Fruit fly (Drosophila melanogaster) whole organism, larva: ENCODE measurements around the gene Eaat2.

Experiments used
- noc ChIP-seq: fragments of 200-800 bp; sonication (Bioruptor generic); optimal IDR thresholded peaks from 3 replicates; lab custom pipeline; 2019; ENCODE audit warnings: missing biosample characterization, mild to moderate bottlenecking, missing genetic modification characterization, moderate library complexity

Gene Eaat2

DNA sequence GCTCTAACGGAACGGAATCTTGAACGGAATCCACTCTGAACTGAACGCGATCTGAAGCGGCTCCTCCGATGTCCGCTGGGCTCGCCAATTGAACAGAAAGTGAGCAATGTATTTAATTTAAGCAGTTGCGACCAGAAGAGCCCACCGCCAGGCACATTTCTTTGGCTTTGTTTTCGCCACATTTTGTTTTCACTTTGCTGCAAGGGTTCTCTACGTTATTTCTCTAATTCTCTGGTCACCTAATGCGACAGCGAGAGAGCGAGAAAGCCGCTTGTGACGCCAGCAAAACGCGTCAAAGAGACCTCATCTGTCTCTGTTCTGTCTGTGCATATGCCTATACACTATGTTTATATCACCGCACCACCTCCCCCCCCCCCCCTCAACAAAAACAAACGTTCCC, at the start of gene Eaat2:
TSS of gene Eaat2 (minus strand) at position 101 of the 400 bp plus-strand sequence.
- no peak for TF ChIP-seq noc (tag; lab: Kevin White, UChicago)

DNA sequence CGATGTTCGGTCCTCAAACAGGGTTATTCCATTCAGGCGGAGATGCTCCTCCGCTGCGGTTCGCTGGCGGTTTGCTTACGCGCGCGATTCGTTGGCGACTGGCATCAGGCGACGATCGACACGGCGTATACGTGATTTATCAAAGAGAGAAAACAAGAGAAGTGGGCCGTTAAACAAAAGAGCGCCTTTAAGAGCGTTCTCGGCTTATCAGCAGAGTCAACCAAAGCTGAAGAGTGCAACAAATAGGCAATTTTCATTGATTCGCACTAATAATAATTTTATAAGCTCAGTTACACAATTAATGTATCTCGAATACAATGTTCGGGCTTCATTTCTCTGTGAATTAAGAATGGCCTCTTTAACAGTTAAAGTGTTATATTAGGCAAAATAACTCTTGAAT, 46.5 kb upstream of the Eaat2 start, which contains the start of gene Pkg21D:
TSS of gene Pkg21D (minus strand) at position 101 of the 400 bp plus-strand sequence.
- no peak for TF ChIP-seq noc (tag; lab: Kevin White, UChicago)

DNA sequence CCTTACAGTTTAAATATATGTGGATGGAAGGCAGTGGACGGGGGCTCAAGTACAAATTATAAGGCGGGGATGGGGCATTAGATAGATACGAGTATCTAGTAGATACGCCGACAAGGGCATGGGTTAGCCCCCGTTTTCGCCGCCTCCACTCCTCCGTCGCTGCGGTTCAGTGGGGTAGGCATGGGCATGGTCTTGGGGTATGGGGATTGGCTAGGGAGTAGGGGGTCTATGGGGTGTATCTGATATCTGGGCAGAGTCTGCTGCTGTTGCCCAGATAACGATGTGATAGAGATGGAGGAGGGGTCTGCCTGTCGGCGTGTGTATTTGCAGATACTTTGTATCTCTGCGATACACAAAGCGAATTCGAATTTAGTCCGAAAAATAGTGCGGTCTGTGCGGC, 45.8 kb upstream of the Eaat2 start:
- TF ChIP-seq noc (tag; lab: Kevin White, UChicago) = no peak

DNA sequence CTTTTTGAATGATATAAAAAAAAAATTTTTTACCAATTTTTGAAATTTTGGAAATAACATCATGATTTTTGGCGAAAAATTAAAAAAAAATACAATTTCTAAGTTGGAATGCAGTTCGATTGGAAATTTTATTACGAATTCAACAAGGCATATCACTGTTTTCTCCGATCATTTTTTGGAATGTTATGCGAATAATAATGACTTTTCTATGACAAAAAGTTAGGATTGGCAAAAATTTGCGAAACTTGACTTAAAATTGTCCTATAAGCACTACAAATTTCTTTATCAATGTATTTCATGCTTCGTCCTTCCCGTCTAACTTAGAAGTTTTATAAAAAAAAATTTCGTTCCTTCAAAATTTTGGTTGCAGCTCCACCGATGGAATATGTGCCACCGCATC, 39.8 kb upstream of the Eaat2 start, which contains the start of gene CG3544:
TSS of gene CG3544 (plus strand) at position 301 of the 400 bp plus-strand sequence.
- no peak for TF ChIP-seq noc (tag; lab: Kevin White, UChicago)

DNA sequence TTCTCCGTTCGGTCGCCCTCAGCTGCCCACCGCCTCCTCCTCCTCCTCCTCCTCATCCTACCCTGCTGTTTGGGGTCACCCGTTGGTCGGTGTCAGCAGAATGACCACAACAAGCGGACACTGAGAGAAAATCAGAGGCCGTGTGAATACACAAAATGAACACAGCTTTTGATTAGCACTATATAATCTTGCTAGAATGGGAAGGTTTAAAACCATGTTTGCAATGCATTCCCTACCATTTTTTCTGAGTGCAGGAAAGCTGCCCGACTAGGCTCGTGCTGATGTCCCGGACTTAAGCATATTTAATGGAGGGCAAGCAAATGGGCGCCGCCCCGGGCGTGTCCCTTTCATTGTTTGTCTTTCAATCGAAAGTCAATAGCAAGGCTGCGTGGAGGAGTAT, 36.7 kb upstream of the Eaat2 start:
- no peak for TF ChIP-seq noc (tag; lab: Kevin White, UChicago)

DNA sequence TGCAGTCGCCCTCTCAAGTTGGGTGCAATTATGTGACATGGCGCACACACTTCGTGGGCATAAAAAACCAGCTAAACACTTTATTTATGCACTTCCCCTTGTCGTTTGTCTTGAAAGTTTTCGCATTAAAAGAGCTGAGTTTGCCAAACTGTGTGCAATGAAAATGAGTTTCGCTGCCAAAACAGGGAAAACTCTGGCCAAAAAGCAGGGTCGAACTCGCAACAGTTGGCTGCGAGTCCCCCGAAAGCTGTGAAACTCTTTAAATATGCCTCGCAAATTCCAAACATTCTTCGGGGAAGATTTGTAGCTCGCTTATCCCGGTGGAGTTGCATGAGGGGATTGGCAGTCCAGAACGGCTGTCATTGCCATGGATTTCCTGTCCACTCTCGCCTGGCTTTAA, 36.0 kb upstream of the Eaat2 start, which contains the start of gene Gr21a:
TSS of gene Gr21a (plus strand) at position 301 of the 400 bp plus-strand sequence.
- no peak for TF ChIP-seq noc (tag; lab: Kevin White, UChicago)

DNA sequence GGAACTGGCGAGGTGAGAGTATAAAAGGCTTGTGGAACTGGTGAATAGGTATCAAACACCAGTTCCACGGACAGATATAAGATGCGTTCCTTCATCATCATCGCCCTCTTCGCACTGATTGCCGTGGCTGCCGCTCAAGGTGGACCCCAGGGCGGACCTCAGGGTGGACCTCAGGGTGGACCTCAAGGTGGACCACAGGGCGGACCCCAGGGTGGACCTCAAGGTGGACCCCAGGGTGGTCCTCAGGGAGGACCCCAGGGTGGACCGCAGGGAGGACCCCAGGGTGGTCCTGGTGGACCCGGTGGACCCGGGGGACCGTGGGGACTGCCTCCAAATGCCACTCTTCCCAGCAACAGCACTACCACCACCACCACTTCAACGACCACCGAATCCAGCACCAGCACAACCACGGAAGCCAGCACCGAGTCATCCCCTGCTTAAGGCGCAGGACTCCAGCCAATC, 35.0 kb upstream of the Eaat2 start, which contains the start of gene CG13947:
TSS of gene CG13947 (plus strand) at position 51 of the 462 bp plus-strand sequence.
- TF ChIP-seq noc (tag; lab: Kevin White, UChicago) = no peak

DNA sequence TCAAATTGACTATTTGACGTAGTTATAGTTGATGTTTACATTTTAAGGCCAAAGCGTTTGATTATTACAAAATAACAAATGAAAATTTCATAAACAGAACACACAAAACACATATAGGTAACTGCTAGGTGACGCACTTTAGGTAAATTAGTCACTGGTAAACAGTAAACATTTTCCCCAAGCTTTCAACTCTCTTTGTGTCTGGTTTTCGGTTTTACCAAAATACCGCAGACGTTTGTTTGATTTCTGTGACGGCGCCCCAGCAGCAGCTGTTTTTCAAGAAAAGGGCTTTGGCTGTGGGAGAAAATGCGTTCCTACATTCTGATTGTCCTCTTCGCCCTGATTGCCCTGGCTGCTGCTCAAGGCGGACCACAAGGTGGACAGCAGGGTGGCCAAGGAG, 32.0 kb upstream of the Eaat2 start, which contains the start of gene CG13946:
TSS of gene CG13946 (plus strand) at position 301 of the 400 bp plus-strand sequence.
- no peak for TF ChIP-seq noc (tag; lab: Kevin White, UChicago)

DNA sequence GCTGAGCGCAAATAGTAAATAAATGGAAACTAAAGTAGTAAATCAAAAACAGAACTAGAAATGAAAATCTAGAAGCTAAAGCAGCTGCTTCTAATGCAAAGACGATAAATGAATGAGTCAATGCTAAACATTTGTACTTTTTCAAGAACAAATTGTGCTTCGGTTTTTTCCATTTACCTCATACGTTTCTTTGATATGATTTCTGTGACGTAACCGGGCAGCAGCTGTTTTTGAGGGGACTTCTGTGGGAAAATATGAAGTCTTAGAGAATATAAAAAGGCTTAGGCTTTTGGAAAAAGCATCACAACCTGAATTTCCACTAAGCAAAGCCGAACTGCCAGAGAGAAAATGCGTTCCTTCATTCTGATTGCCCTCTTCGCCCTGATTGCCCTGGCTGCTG, 29.1 kb upstream of the Eaat2 start, which contains the start of gene CG12506:
TSS of gene CG12506 (plus strand) at position 301 of the 400 bp plus-strand sequence.
- TF ChIP-seq noc (tag; lab: Kevin White, UChicago) = no peak

dm6 chr2L:750299-750698, 6.1 kb upstream of the Eaat2 start:
- no peak for TF ChIP-seq noc (tag; lab: Kevin White, UChicago)

DNA sequence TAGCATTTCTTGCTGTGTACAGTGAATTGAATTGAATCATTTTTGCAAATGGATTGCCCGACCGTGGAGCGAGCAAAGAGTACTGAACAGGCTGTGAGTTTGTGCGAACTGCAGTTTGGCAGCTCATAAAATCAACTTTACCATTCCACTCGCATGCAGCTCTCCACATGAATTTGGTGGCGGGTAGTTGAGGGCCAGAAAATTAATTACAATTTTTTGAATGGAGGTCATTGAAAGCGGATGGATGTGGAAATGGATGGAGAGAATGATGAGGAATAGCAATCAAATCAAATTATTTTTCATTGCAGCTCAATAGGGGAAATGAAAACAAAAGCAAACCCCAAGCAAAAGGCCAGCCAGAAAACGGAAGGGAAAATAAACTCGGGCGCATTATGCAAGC, 5.5 kb upstream of the Eaat2 start, which contains the start of gene GABA-B-R3:
TSS of gene GABA-B-R3 (plus strand) at position 301 of the 400 bp plus-strand sequence.
- TF ChIP-seq noc (tag; lab: Kevin White, UChicago) = no peak

- no peak for TF ChIP-seq noc (tag; lab: Kevin White, UChicago)
These were observed 1.6 kb upstream of the Eaat2 start for dm6 chr2L:745785-746184.

DNA sequence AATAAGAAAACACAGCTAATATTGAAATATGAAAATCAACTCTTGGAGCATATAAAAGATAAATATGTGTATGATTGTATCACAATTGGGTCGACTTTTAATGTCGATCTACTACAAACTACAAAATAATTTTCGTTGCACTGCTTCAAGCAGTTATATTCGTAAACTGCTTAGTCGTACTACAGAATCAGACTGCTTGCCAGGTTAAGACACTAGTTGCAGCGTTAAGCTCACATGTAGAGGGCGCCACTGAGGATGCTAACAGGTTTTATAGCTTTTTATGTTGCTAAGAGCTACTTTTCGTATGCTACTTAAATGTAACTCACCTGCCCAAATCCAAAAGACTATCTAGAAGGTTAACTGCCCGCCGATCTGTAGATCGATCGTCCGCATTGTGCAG, 4.2 kb downstream of the Eaat2 start:
- TF ChIP-seq noc (tag; lab: Kevin White, UChicago) = no peak

- TF ChIP-seq noc (tag; lab: Kevin White, UChicago) = no peak
These were observed 8.4 kb downstream of the Eaat2 start for dm6 chr2L:735772-736171.

- no peak for TF ChIP-seq noc (tag; lab: Kevin White, UChicago)
These were observed 10.1 kb downstream of the Eaat2 start for dm6 chr2L:734120-734519.

DNA sequence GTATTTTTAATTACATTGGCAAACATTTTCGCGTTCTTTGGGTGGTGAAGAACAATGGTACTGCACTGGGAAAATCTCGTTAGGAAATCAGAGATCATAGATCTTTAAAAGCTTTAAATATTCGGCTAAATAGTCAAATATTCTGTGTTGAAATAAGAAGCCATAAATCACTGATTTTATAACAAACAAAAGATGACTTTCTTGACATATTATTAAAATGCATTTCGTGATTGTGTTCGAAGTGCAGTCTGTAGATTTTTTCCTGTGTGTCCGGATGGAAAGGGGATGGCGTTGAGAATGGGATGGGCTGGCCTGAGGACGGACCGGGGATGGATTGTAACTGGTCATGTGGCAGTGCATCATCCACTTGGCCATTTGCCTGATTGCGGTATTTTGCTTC, 12.1 kb downstream of the Eaat2 start:
- TF ChIP-seq noc (tag; lab: Kevin White, UChicago) = no peak

dm6 chr2L:728062-728461, 16.1 kb downstream of the Eaat2 start, which contains the start of gene Hsp60B:
Hsp60B (plus strand) TSS chr2L:728362.
- TF ChIP-seq noc (tag; lab: Kevin White, UChicago) = no peak
